Fruit fly (Drosophila melanogaster) whole organism, embryonic: Measurements from ENCODE around the gene CG32459.

Source experiments
- Atf6 ChIP-seq: fragments of 200-800 bp; sonication (Bioruptor generic); IDR thresholded peaks from 2 replicates; pipeline ENCODE4 v1.3.6; 2022; ENCODE audit warnings: missing biosample characterization, missing genetic modification characterization
- C15 ChIP-seq: fragments of 200-800 bp; sonication (Bioruptor generic); IDR thresholded peaks from 3 replicates; pipeline ENCODE4 v1.3.6; 2022; ENCODE audit warnings: missing biosample characterization, missing genetic modification characterization
- CG12942 ChIP-seq: fragments of 200-800 bp; sonication (Bioruptor generic); optimal IDR thresholded peaks from 3 replicates; lab custom pipeline; 2016; ENCODE audit warnings: missing biosample characterization, missing genetic modification characterization
- CG14050 ChIP-seq: fragments of 200-800 bp; sonication (Bioruptor generic); IDR thresholded peaks from 3 replicates; pipeline ENCODE4 v1.3.6; 2022; ENCODE audit warnings: missing biosample characterization, missing genetic modification characterization
- CG15073 ChIP-seq: fragments of 200-800 bp; sonication (Bioruptor generic); optimal IDR thresholded peaks from 2 replicates; lab custom pipeline; 2016; ENCODE audit warnings: missing biosample characterization, missing genetic modification characterization
- CG2120 ChIP-seq: fragments of 200-800 bp; sonication (Bioruptor generic); optimal IDR thresholded peaks from 3 replicates; lab custom pipeline; 2016; ENCODE audit warnings: missing biosample characterization, missing genetic modification characterization
- CG2199 ChIP-seq: fragments of 200-800 bp; sonication (Bioruptor generic); IDR thresholded peaks from 3 replicates; pipeline ENCODE4 v1.3.6; 2022; ENCODE audit warnings: missing biosample characterization, missing genetic modification characterization
- CG2202 ChIP-seq: fragments of 200-800 bp; sonication (Bioruptor generic); optimal IDR thresholded peaks from 2 replicates; lab custom pipeline; 2018; ENCODE audit warnings: missing biosample characterization, mild to moderate bottlenecking, missing genetic modification characterization
- CG32772 ChIP-seq: fragments of 200-800 bp; sonication (Bioruptor generic); IDR thresholded peaks from 2 replicates; pipeline ENCODE4 v1.3.6; 2022; ENCODE audit warnings: missing biosample characterization, missing genetic modification characterization
- CG33557 ChIP-seq: fragments of 200-800 bp; sonication (Bioruptor generic); optimal IDR thresholded peaks from 2 replicates; lab custom pipeline; 2019; ENCODE audit warnings: missing biosample characterization, mild to moderate bottlenecking, missing genetic modification characterization, moderate library complexity
- CG3407 ChIP-seq: fragments of 200-800 bp; sonication (Bioruptor generic); optimal IDR thresholded peaks from 2 replicates; lab custom pipeline; 2018; ENCODE audit warnings: missing biosample characterization, mild to moderate bottlenecking, missing genetic modification characterization
- CG3995 ChIP-seq: fragments of 200-800 bp; sonication (Bioruptor generic); optimal IDR thresholded peaks from 3 replicates; lab custom pipeline; 2016; ENCODE audit warnings: missing biosample characterization, missing genetic modification characterization
- CG6175 ChIP-seq: fragments of 200-800 bp; sonication (Bioruptor generic); IDR thresholded peaks from 3 replicates; pipeline ENCODE4 v1.3.6; 2022; ENCODE audit warnings: missing biosample characterization, missing genetic modification characterization
- CG7372 ChIP-seq: fragments of 200-800 bp; sonication (Bioruptor generic); IDR thresholded peaks from 2 replicates; pipeline ENCODE4 v1.3.6; 2022; ENCODE audit warnings: missing biosample characterization, missing genetic modification characterization
- CG8388 ChIP-seq: fragments of 200-800 bp; sonication (Bioruptor generic); optimal IDR thresholded peaks from 2 replicates; lab custom pipeline; 2019; ENCODE audit warnings: missing biosample characterization, mild to moderate bottlenecking, missing genetic modification characterization, moderate library complexity
- CG9817 ChIP-seq: fragments of 200-800 bp; sonication (Bioruptor generic); optimal IDR thresholded peaks from 2 replicates; lab custom pipeline; 2018; ENCODE audit warnings: missing biosample characterization, mild to moderate bottlenecking, missing genetic modification characterization, moderate library complexity
- CTCF ChIP-seq: fragments of 200-800 bp; sonication (Bioruptor generic); optimal IDR thresholded peaks from 2 replicates; lab custom pipeline; 2017; ENCODE audit warnings: missing biosample characterization, mild to moderate bottlenecking, missing genetic modification characterization, moderate library complexity
- Chrac-16 ChIP-seq: fragments of 200-800 bp; sonication (Bioruptor generic); optimal IDR thresholded peaks from 3 replicates; lab custom pipeline; 2016; ENCODE audit warnings: missing biosample characterization, missing genetic modification characterization
- D19A ChIP-seq: fragments of 200-800 bp; optimal IDR thresholded peaks from 3 replicates; lab custom pipeline; 2019; ENCODE audit warnings: missing biosample characterization, mild to moderate bottlenecking, missing genetic modification characterization, moderate library complexity
- E2f1 ChIP-seq: fragments of 200-800 bp; sonication (Bioruptor generic); IDR thresholded peaks from 2 replicates; pipeline ENCODE4 v1.3.6; 2022; ENCODE audit warnings: missing biosample characterization, missing genetic modification characterization
- E2f2 ChIP-seq: fragments of 200-800 bp; sonication (Bioruptor generic); IDR thresholded peaks from 2 replicates; pipeline ENCODE4 v1.3.6; 2022; ENCODE audit warnings: missing biosample characterization, missing genetic modification characterization
- Ets97D ChIP-seq: fragments of 200-800 bp; sonication (Bioruptor generic); optimal IDR thresholded peaks from 3 replicates; lab custom pipeline; 2016; ENCODE audit warnings: missing biosample characterization, missing genetic modification characterization
- HLH54F ChIP-seq: fragments of 200-800 bp; sonication (Bioruptor generic); optimal IDR thresholded peaks from 3 replicates; lab custom pipeline; 2016; ENCODE audit warnings: missing biosample characterization, missing genetic modification characterization
- Lpt ChIP-seq: fragments of >200 bp; optimal IDR thresholded peaks from 2 replicates; lab custom pipeline; 2018; ENCODE audit warnings: missing biosample characterization, missing genetic modification characterization
- MESR4 ChIP-seq: fragments of 200-800 bp; sonication (Bioruptor generic); optimal IDR thresholded peaks from 2 replicates; lab custom pipeline; 2018; ENCODE audit warnings: missing biosample characterization, mild to moderate bottlenecking, missing genetic modification characterization, moderate library complexity
- Max ChIP-seq: fragments of 200-800 bp; sonication (Bioruptor generic); optimal IDR thresholded peaks from 2 replicates; lab custom pipeline; 2016; ENCODE audit warnings: missing biosample characterization, mild to moderate bottlenecking, missing genetic modification characterization
- Mes4 ChIP-seq: fragments of 200-800 bp; sonication (Bioruptor generic); optimal IDR thresholded peaks from 2 replicates; lab custom pipeline; 2016; ENCODE audit warnings: missing biosample characterization, missing genetic modification characterization
- NC2β ChIP-seq: fragments of 200-800 bp; sonication (Bioruptor generic); optimal IDR thresholded peaks from 2 replicates; lab custom pipeline; 2016; ENCODE audit warnings: missing biosample characterization, missing genetic modification characterization
- Nf-YA ChIP-seq: fragments of 200-800 bp; sonication (Bioruptor generic); IDR thresholded peaks from 2 replicates; pipeline ENCODE4 v1.3.6; 2022; ENCODE audit warnings: missing biosample characterization, missing genetic modification characterization
- NfI ChIP-seq: fragments of 200-800 bp; sonication (Bioruptor generic); optimal IDR thresholded peaks from 3 replicates; lab custom pipeline; 2018; ENCODE audit warnings: missing biosample characterization, mild to moderate bottlenecking, missing genetic modification characterization, moderate library complexity
- Oli ChIP-seq: fragments of 200-800 bp; sonication (Bioruptor generic); optimal IDR thresholded peaks from 2 replicates; lab custom pipeline; 2018; ENCODE audit warnings: missing biosample characterization, mild to moderate bottlenecking, missing genetic modification characterization, moderate library complexity
- Scr ChIP-seq: fragments of 200-800 bp; sonication (Bioruptor generic); IDR thresholded peaks from 2 replicates; pipeline ENCODE4 v1.3.6; 2022; ENCODE audit warnings: missing biosample characterization, missing genetic modification characterization; ENCODE audit not compliant: partially characterized antibody
- ab ChIP-seq: fragments of 200-800 bp; sonication (Bioruptor generic); optimal IDR thresholded peaks from 2 replicates; lab custom pipeline; 2016; ENCODE audit warnings: missing biosample characterization, missing genetic modification characterization
- ash1 ChIP-seq: fragments of 200-800 bp; sonication (Bioruptor generic); optimal IDR thresholded peaks from 2 replicates; lab custom pipeline; 2018; ENCODE audit warnings: missing biosample characterization, mild to moderate bottlenecking, missing genetic modification characterization
- bcd ChIP-seq: fragments of 200-800 bp; sonication (Bioruptor generic); optimal IDR thresholded peaks from 2 replicates; lab custom pipeline; 2017; ENCODE audit warnings: missing biosample characterization, mild to moderate bottlenecking, missing genetic modification characterization
- br ChIP-seq: fragments of >200 bp; optimal IDR thresholded peaks from 2 replicates; lab custom pipeline; 2017
- cas ChIP-seq: fragments of 200-800 bp; sonication (Bioruptor generic); IDR thresholded peaks from 2 replicates; pipeline ENCODE4 v1.3.6; 2022; ENCODE audit warnings: missing biosample characterization, missing genetic modification characterization
- en ChIP-seq: fragments of 200-800 bp; sonication (Bioruptor generic); optimal IDR thresholded peaks from 2 replicates; lab custom pipeline; 2016; ENCODE audit warnings: missing biosample characterization, missing genetic modification characterization
- esg ChIP-seq: fragments of 200-800 bp; sonication (Bioruptor generic); conservative IDR thresholded peaks from 2 replicates; pipeline ENCODE4 v1.3.6; 2022; ENCODE audit warnings: missing biosample characterization, missing genetic modification characterization
- fru ChIP-seq: fragments of >200 bp; optimal IDR thresholded peaks from 2 replicates; lab custom pipeline; 2017
- gce ChIP-seq: fragments of 200-800 bp; sonication (Bioruptor generic); IDR thresholded peaks from 3 replicates; pipeline ENCODE4 v1.3.6; 2022; ENCODE audit warnings: missing biosample characterization, missing genetic modification characterization
- gcm2 ChIP-seq: fragments of 200-800 bp; sonication (Bioruptor generic); optimal IDR thresholded peaks from 2 replicates; lab custom pipeline; 2016; ENCODE audit warnings: missing biosample characterization, missing genetic modification characterization
- gem ChIP-seq: fragments of 200-800 bp; sonication (Bioruptor generic); optimal IDR thresholded peaks from 2 replicates; lab custom pipeline; 2019; ENCODE audit warnings: missing biosample characterization, mild to moderate bottlenecking, missing genetic modification characterization, moderate library complexity
- grn ChIP-seq: fragments of 200-800 bp; sonication (Bioruptor generic); optimal IDR thresholded peaks from 3 replicates; lab custom pipeline; 2017; ENCODE audit warnings: missing biosample characterization, missing genetic modification characterization
- gro ChIP-seq: fragments of 200-800 bp; sonication (Bioruptor generic); optimal IDR thresholded peaks from 2 replicates; lab custom pipeline; 2016; ENCODE audit warnings: missing biosample characterization, missing genetic modification characterization
- gsb-n ChIP-seq: fragments of 200-800 bp; sonication (Bioruptor generic); optimal IDR thresholded peaks from 3 replicates; lab custom pipeline; 2018; ENCODE audit warnings: missing biosample characterization, mild to moderate bottlenecking, missing genetic modification characterization
- nerfin-1 ChIP-seq: fragments of 200-800 bp; sonication (Bioruptor generic); optimal IDR thresholded peaks from 3 replicates; lab custom pipeline; 2019; ENCODE audit warnings: missing biosample characterization, mild to moderate bottlenecking, missing genetic modification characterization, moderate library complexity
- onecut ChIP-seq: fragments of 200-800 bp; sonication (Bioruptor generic); IDR thresholded peaks from 2 replicates; pipeline ENCODE4 v1.3.6; 2022; ENCODE audit warnings: missing biosample characterization, missing genetic modification characterization
- pan ChIP-seq, 4 experiments: fragments of >200 bp in 3 of 4; fragments of 200-800 bp in 1 of 4; sonication (Bioruptor generic) in 1 of 4; optimal IDR thresholded peaks in 3 of 4; IDR thresholded peaks in 1 of 4; 2 replicates each; pipeline versions ENCODE4 v1.3.6 to Lab custom; 2017 to 2022; ENCODE audit warnings: missing biosample characterization in 2 of 4, missing genetic modification characterization in 2 of 4, mixed read lengths in 1 of 4
- run ChIP-seq: fragments of 200-800 bp; sonication (Bioruptor generic); optimal IDR thresholded peaks from 3 replicates; lab custom pipeline; 2018; ENCODE audit warnings: missing biosample characterization, mild to moderate bottlenecking, missing genetic modification characterization
- tap ChIP-seq: fragments of 200-800 bp; optimal IDR thresholded peaks from 3 replicates; lab custom pipeline; 2019; ENCODE audit warnings: missing biosample characterization, mild to moderate bottlenecking, missing genetic modification characterization, moderate library complexity
- tx ChIP-seq: fragments of 200-800 bp; sonication (Bioruptor generic); optimal IDR thresholded peaks from 2 replicates; lab custom pipeline; 2016; ENCODE audit warnings: missing biosample characterization, missing genetic modification characterization
- zf30C ChIP-seq: fragments of 200-800 bp; sonication (Bioruptor generic); optimal IDR thresholded peaks from 3 replicates; lab custom pipeline; 2018; ENCODE audit warnings: missing biosample characterization, mild to moderate bottlenecking, missing genetic modification characterization
- zfh1 ChIP-seq: fragments of 200-800 bp; sonication (Bioruptor generic); IDR thresholded peaks from 3 replicates; pipeline ENCODE4 v1.3.6; 2022; ENCODE audit warnings: missing biosample characterization, missing genetic modification characterization

CG32459 gene

dm6 chr3L:22871845-22872361 lies 16.0 kb upstream of the CG32459 start, which contains the start of the genes CG11109 and Arf1 (continued):
- TF ChIP-seq Atf6 (GFP tag; lab: Robert Waterston, UW), result no peak
- no peak for TF ChIP-seq gem (tag; lab: Kevin White, UChicago)
- TF ChIP-seq C15 (GFP tag; lab: Robert Waterston, UW), result no peak
- no peak for TF ChIP-seq NC2β
- no peak for TF ChIP-seq CG33557 (GFP tag; lab: Kevin White, UChicago)
- no peak for TF ChIP-seq E2f1
- no peak for TF ChIP-seq CG7372 (GFP tag; lab: Robert Waterston, UW)
- no peak for TF ChIP-seq CG14050 (GFP tag; lab: Robert Waterston, UW)
- peak; percentile 61 for TF ChIP-seq E2f2 (GFP tag; lab: Robert Waterston, UW)
- TF ChIP-seq CG12942 (GFP tag; lab: Kevin White, UChicago), result no peak
- no peak for TF ChIP-seq gce (GFP tag; lab: Robert Waterston, UW)
- TF ChIP-seq pan (optimal IDR thresholded peaks at IDR 0.05; lab: Kevin White, UChicago), result no peak
- no peak for TF ChIP-seq pan (GFP tag; optimal IDR thresholded peaks at IDR 0.05 in 1 of 2, IDR thresholded peaks at IDR 0.05 in 1 of 2)
- no peak for TF ChIP-seq run (tag; lab: Kevin White, UChicago)
- TF ChIP-seq Lpt, result no peak
- no peak for TF ChIP-seq CG2120 (GFP tag; lab: Kevin White, UChicago)
- TF ChIP-seq CG8388 (GFP tag; lab: Kevin White, UChicago), result no peak
- TF ChIP-seq Nf-YA (GFP tag; lab: Robert Waterston, UW), result no peak
- no peak for TF ChIP-seq ash1
- TF ChIP-seq Mes4 (GFP tag; lab: Kevin White, UChicago), result no peak
- no peak for TF ChIP-seq Max (GFP tag; lab: Kevin White, UChicago)
- TF ChIP-seq CG6175 (GFP tag; lab: Robert Waterston, UW), result no peak
- TF ChIP-seq CG3407 (GFP tag; lab: Kevin White, UChicago), result no peak
- no peak for TF ChIP-seq CTCF (GFP tag; lab: Kevin White, UChicago)
- TF ChIP-seq fru (lab: Kevin White, UChicago), result no peak
- TF ChIP-seq cas, result no peak
- peak; percentile 29 for TF ChIP-seq nerfin-1 (tag; lab: Kevin White, UChicago)
- peak; percentile 1 for TF ChIP-seq D19A
- no peak for TF ChIP-seq gsb-n (tag; lab: Kevin White, UChicago)
- TF ChIP-seq gcm2, result no peak
- TF ChIP-seq NfI (GFP tag; lab: Kevin White, UChicago), result no peak
- TF ChIP-seq gro, result no peak
- no peak for TF ChIP-seq CG2202 (tag; lab: Kevin White, UChicago)
- TF ChIP-seq en (GFP tag; lab: Kevin White, UChicago), result no peak
- no peak for TF ChIP-seq Ets97D (GFP tag; lab: Kevin White, UChicago)
- TF ChIP-seq ab (GFP tag; lab: Kevin White, UChicago), result no peak
- TF ChIP-seq br (lab: Kevin White, UChicago), result no peak
- no peak for TF ChIP-seq HLH54F (GFP tag; lab: Kevin White, UChicago)
- TF ChIP-seq tx, result no peak
- no peak for TF ChIP-seq bcd (GFP tag; lab: Kevin White, UChicago)
- no peak for TF ChIP-seq CG9817 (tag; lab: Kevin White, UChicago)
- TF ChIP-seq Oli, result no peak
- peak; percentile 83 for TF ChIP-seq CG3995
- peak; percentile 52 for TF ChIP-seq Scr
- TF ChIP-seq zfh1 (GFP tag; lab: Robert Waterston, UW), result no peak
- TF ChIP-seq grn, result no peak
- no peak for TF ChIP-seq esg (GFP tag; lab: Robert Waterston, UW)
- TF ChIP-seq Chrac-16 (GFP tag; lab: Kevin White, UChicago), result no peak
- 0 out of 3 replicates have a peak, but pooled peaks have one; percentile 11 for TF ChIP-seq CG2199 (GFP tag; lab: Robert Waterston, UW)
- no peak for TF ChIP-seq CG15073 (GFP tag; lab: Kevin White, UChicago)
- TF ChIP-seq CG32772 (GFP tag; lab: Robert Waterston, UW), result no peak
- TF ChIP-seq zf30C (GFP tag; lab: Kevin White, UChicago), result no peak
- TF ChIP-seq tap (tag; lab: Kevin White, UChicago), result peak; percentile 7
- peak; percentile 27; the same call in 1 of the 2 replicates for TF ChIP-seq onecut (GFP tag; lab: Robert Waterston, UW)
- peak; percentile 70 for TF ChIP-seq MESR4
